Worm (Caenorhabditis elegans): ENCODE measurements around the gene ZK1290.13.

ce11 chrII:7553806-7554205, 19.0 kb downstream of the ZK1290.13 start, which contains the start of gene ZK1290.10:
- TF ChIP-seq ceh-82 (tag; optimal IDR thresholded peaks at IDR 0.05), result no peak
- no peak for TF ChIP-seq Y75B8A.6 (GFP tag; IDR thresholded peaks at IDR 0.05)

Data from whole organism, L4 larva.